Fruit fly (Drosophila melanogaster) whole organism, embryonic: Measurements from ENCODE around the gene CG8128.
A peak's percentile ranks its signal among the peaks of the same experiment; 100 is the strongest.

ENCODE experiments used
- Adf1 ChIP-seq: fragments of 200-800 bp; sonication (Bioruptor generic); IDR thresholded peaks from 2 replicates; pipeline ENCODE4 v1.3.6; 2022; ENCODE audit warnings: missing biosample characterization, missing genetic modification characterization
- CG10267 ChIP-seq: fragments of 200-800 bp; sonication (Bioruptor generic); optimal IDR thresholded peaks from 2 replicates; lab custom pipeline; 2018; ENCODE audit warnings: missing biosample characterization, mild to moderate bottlenecking, missing genetic modification characterization, moderate library complexity
- CG10321 ChIP-seq: fragments of 200-800 bp; sonication (Bioruptor generic); IDR thresholded peaks from 2 replicates; pipeline ENCODE4 v1.3.6; 2022; ENCODE audit warnings: missing biosample characterization, missing genetic modification characterization
- CG10431 ChIP-seq: fragments of 200-800 bp; sonication (Bioruptor generic); optimal IDR thresholded peaks from 3 replicates; lab custom pipeline; 2018; ENCODE audit warnings: missing biosample characterization, mild to moderate bottlenecking, missing genetic modification characterization
- CG11560 ChIP-seq: fragments of 200-800 bp; sonication (Bioruptor generic); IDR thresholded peaks from 3 replicates; pipeline ENCODE4 v1.3.6; 2022; ENCODE audit warnings: missing biosample characterization, missing genetic modification characterization
- CG11696 ChIP-seq: fragments of 200-800 bp; sonication (Bioruptor generic); IDR thresholded peaks from 2 replicates; pipeline ENCODE4 v1.3.6; 2022; ENCODE audit warnings: missing biosample characterization, missing genetic modification characterization
- CG12071 ChIP-seq: fragments of 200-800 bp; sonication (Bioruptor generic); optimal IDR thresholded peaks from 3 replicates; lab custom pipeline; 2018; ENCODE audit warnings: missing biosample characterization, mild to moderate bottlenecking, missing genetic modification characterization
- CG14441 ChIP-seq: fragments of 200-800 bp; sonication (Bioruptor generic); IDR thresholded peaks from 2 replicates; pipeline ENCODE4 v1.3.6; 2022; ENCODE audit warnings: missing biosample characterization, missing genetic modification characterization
- CG14667 ChIP-seq: fragments of 200-800 bp; sonication (Bioruptor generic); IDR thresholded peaks from 2 replicates; pipeline ENCODE4 v1.3.6; 2022; ENCODE audit warnings: missing biosample characterization, missing genetic modification characterization
- CG1529 ChIP-seq: fragments of 200-800 bp; sonication (Bioruptor generic); optimal IDR thresholded peaks from 3 replicates; lab custom pipeline; 2018; ENCODE audit warnings: missing biosample characterization, missing genetic modification characterization
- CG17361 ChIP-seq: fragments of 200-800 bp; sonication (Bioruptor generic); IDR thresholded peaks from 3 replicates; pipeline ENCODE4 v1.3.6; 2022; ENCODE audit warnings: missing biosample characterization, missing genetic modification characterization
- CG17385 ChIP-seq: fragments of 200-800 bp; sonication (Bioruptor generic); optimal IDR thresholded peaks from 3 replicates; lab custom pipeline; 2018; ENCODE audit warnings: missing biosample characterization, mild to moderate bottlenecking, missing genetic modification characterization
- CG17612 ChIP-seq: fragments of 200-800 bp; sonication (Bioruptor generic); IDR thresholded peaks from 2 replicates; pipeline ENCODE4 v1.3.6; 2022; ENCODE audit warnings: missing biosample characterization, missing genetic modification characterization
- CG17829 ChIP-seq: fragments of 200-800 bp; optimal IDR thresholded peaks from 2 replicates; lab custom pipeline; 2019; ENCODE audit warnings: missing biosample characterization, mild to moderate bottlenecking, missing genetic modification characterization, moderate library complexity
- CG2875 ChIP-seq: fragments of 200-800 bp; sonication (Bioruptor generic); optimal IDR thresholded peaks from 2 replicates; lab custom pipeline; 2017; ENCODE audit warnings: missing biosample characterization, mild to moderate bottlenecking, missing genetic modification characterization, missing genetic modification reagents
- CG3995 ChIP-seq: fragments of 200-800 bp; sonication (Bioruptor generic); optimal IDR thresholded peaks from 3 replicates; lab custom pipeline; 2016; ENCODE audit warnings: missing biosample characterization, missing genetic modification characterization
- CG4328 ChIP-seq: fragments of 200-800 bp; sonication (Bioruptor generic); optimal IDR thresholded peaks from 3 replicates; lab custom pipeline; 2017; ENCODE audit warnings: missing biosample characterization, missing genetic modification reagents, missing genetic modification characterization
- CG4424 ChIP-seq: fragments of 200-800 bp; sonication (Bioruptor generic); optimal IDR thresholded peaks from 3 replicates; lab custom pipeline; 2016; ENCODE audit warnings: missing biosample characterization, missing genetic modification characterization
- CG4854 ChIP-seq: fragments of 200-800 bp; sonication (Bioruptor generic); optimal IDR thresholded peaks from 2 replicates; lab custom pipeline; 2016; ENCODE audit warnings: missing biosample characterization, missing genetic modification characterization, inconsistent platforms
- CG5953 ChIP-seq: fragments of 200-800 bp; sonication (Bioruptor generic); IDR thresholded peaks from 2 replicates; pipeline ENCODE4 v1.3.6; 2022; ENCODE audit warnings: missing biosample characterization, missing genetic modification characterization
- CG6654 ChIP-seq: fragments of 200-800 bp; sonication (Bioruptor generic); optimal IDR thresholded peaks from 2 replicates; lab custom pipeline; 2017; ENCODE audit warnings: missing biosample characterization, mild to moderate bottlenecking, missing genetic modification characterization
- CG6683 ChIP-seq: fragments of 200-800 bp; sonication (Bioruptor generic); optimal IDR thresholded peaks from 2 replicates; lab custom pipeline; 2017; ENCODE audit warnings: missing biosample characterization, mild to moderate bottlenecking, missing genetic modification characterization, missing genetic modification reagents
- CG7357 ChIP-seq: fragments of 200-800 bp; sonication (Bioruptor generic); IDR thresholded peaks from 3 replicates; pipeline ENCODE4 v1.3.6; 2022; ENCODE audit warnings: missing biosample characterization, missing genetic modification characterization
- CG7745 ChIP-seq: fragments of 200-800 bp; sonication (Bioruptor generic); optimal IDR thresholded peaks from 2 replicates; lab custom pipeline; 2018; ENCODE audit warnings: missing biosample characterization, mild to moderate bottlenecking, missing genetic modification characterization, moderate library complexity
- CG8089 ChIP-seq: fragments of 200-800 bp; sonication (Bioruptor generic); optimal IDR thresholded peaks from 3 replicates; lab custom pipeline; 2016; ENCODE audit warnings: missing biosample characterization, missing genetic modification characterization
- CG8290 ChIP-seq, 3 experiments: fragments of 200-800 bp; sonication (Bioruptor generic); optimal IDR thresholded peaks; 2 replicates each; lab custom pipeline; 2016 to 2019; ENCODE audit warnings: missing biosample characterization in 3 of 3, missing genetic modification characterization in 3 of 3, mild to moderate bottlenecking in 2 of 3, moderate library complexity in 1 of 3
- CG9437 ChIP-seq: fragments of 200-800 bp; sonication (Bioruptor generic); optimal IDR thresholded peaks from 2 replicates; lab custom pipeline; 2018; ENCODE audit warnings: missing biosample characterization, mild to moderate bottlenecking, missing genetic modification characterization
- Dfd ChIP-seq, 2 experiments: fragments of >200 bp; optimal IDR thresholded peaks; 2 replicates each; lab custom pipeline; 2017; ENCODE audit warnings: missing biosample characterization in 2 of 2, missing genetic modification characterization in 2 of 2
- E2f2 ChIP-seq: fragments of 200-800 bp; sonication (Bioruptor generic); IDR thresholded peaks from 2 replicates; pipeline ENCODE4 v1.3.6; 2022; ENCODE audit warnings: missing biosample characterization, missing genetic modification characterization
- ERR ChIP-seq: fragments of 200-800 bp; sonication (Bioruptor generic); optimal IDR thresholded peaks from 2 replicates; lab custom pipeline; 2016; ENCODE audit warnings: missing biosample characterization, missing genetic modification characterization
- HLHmδ ChIP-seq: fragments of 200-800 bp; sonication (Bioruptor generic); optimal IDR thresholded peaks from 2 replicates; lab custom pipeline; 2018; ENCODE audit warnings: missing biosample characterization, mild to moderate bottlenecking, missing genetic modification characterization, moderate library complexity
- Hand ChIP-seq: fragments of 200-800 bp; sonication (Bioruptor generic); optimal IDR thresholded peaks from 2 replicates; lab custom pipeline; 2017; ENCODE audit warnings: mild to moderate bottlenecking, missing biosample characterization, missing genetic modification reagents, missing genetic modification characterization
- Hr3 ChIP-seq: fragments of 200-800 bp; sonication (Bioruptor generic); optimal IDR thresholded peaks from 3 replicates; lab custom pipeline; 2016; ENCODE audit warnings: missing biosample characterization, missing genetic modification characterization
- Hr39 ChIP-seq: fragments of >200 bp; optimal IDR thresholded peaks from 2 replicates; lab custom pipeline; 2017
- Mrtf ChIP-seq: fragments of 200-800 bp; sonication (Bioruptor generic); IDR thresholded peaks from 3 replicates; pipeline ENCODE4 v1.3.6; 2022; ENCODE audit warnings: missing biosample characterization, missing genetic modification characterization
- cato ChIP-seq: fragments of 200-800 bp; sonication (Bioruptor generic); optimal IDR thresholded peaks from 2 replicates; lab custom pipeline; 2016; ENCODE audit warnings: missing biosample characterization, missing genetic modification characterization, borderline replicate concordance
- caup ChIP-seq: fragments of 200-800 bp; sonication (Bioruptor generic); optimal IDR thresholded peaks from 3 replicates; lab custom pipeline; 2017; ENCODE audit warnings: missing biosample characterization, mild to moderate bottlenecking, missing genetic modification characterization, moderate library complexity; ENCODE audit not compliant: severe bottlenecking
- cg ChIP-seq: fragments of 200-800 bp; sonication (Bioruptor generic); optimal IDR thresholded peaks from 3 replicates; lab custom pipeline; 2019; ENCODE audit warnings: missing biosample characterization, mild to moderate bottlenecking, missing genetic modification characterization, moderate library complexity
- fd3F ChIP-seq: fragments of 200-800 bp; sonication (Bioruptor generic); optimal IDR thresholded peaks from 2 replicates; lab custom pipeline; 2018; ENCODE audit warnings: missing biosample characterization, mild to moderate bottlenecking, missing genetic modification characterization, moderate library complexity
- fd64A ChIP-seq: fragments of 200-800 bp; sonication (Bioruptor generic); optimal IDR thresholded peaks from 3 replicates; lab custom pipeline; 2018; ENCODE audit warnings: missing biosample characterization, mild to moderate bottlenecking, missing genetic modification characterization
- gem ChIP-seq: fragments of 200-800 bp; sonication (Bioruptor generic); optimal IDR thresholded peaks from 2 replicates; lab custom pipeline; 2019; ENCODE audit warnings: missing biosample characterization, mild to moderate bottlenecking, missing genetic modification characterization, moderate library complexity
- insv ChIP-seq, 2 experiments: fragments of 200-800 bp; sonication (Bioruptor generic); optimal IDR thresholded peaks; 3 replicates each; lab custom pipeline; 2016 to 2018; ENCODE audit warnings: missing biosample characterization in 2 of 2, missing genetic modification characterization in 2 of 2
- kni ChIP-seq: fragments of 200-800 bp; sonication (Bioruptor generic); optimal IDR thresholded peaks from 3 replicates; lab custom pipeline; 2017; ENCODE audit warnings: mild to moderate bottlenecking, missing biosample characterization, missing genetic modification reagents, missing genetic modification characterization
- knrl ChIP-seq: fragments of 200-800 bp; sonication (Bioruptor generic); IDR thresholded peaks from 3 replicates; pipeline ENCODE4 v1.3.6; 2022; ENCODE audit warnings: missing biosample characterization, missing genetic modification characterization; ENCODE audit not compliant: partially characterized antibody
- psq ChIP-seq: fragments of 200-800 bp; sonication (Bioruptor generic); optimal IDR thresholded peaks from 2 replicates; lab custom pipeline; 2017; ENCODE audit warnings: missing biosample characterization, missing genetic modification characterization
- stc ChIP-seq: fragments of 200-800 bp; sonication (Bioruptor generic); IDR thresholded peaks from 2 replicates; pipeline ENCODE4 v1.3.6; 2022; ENCODE audit warnings: missing biosample characterization, missing genetic modification characterization
- tll ChIP-seq, 2 experiments: fragments of 200-800 bp in 1 of 2; fragments of >200 bp in 1 of 2; sonication (Bioruptor generic) in 1 of 2; optimal IDR thresholded peaks; 2 replicates each; lab custom pipeline; 2017 to 2019; ENCODE audit warnings: missing biosample characterization in 2 of 2, missing genetic modification characterization in 2 of 2, mild to moderate bottlenecking in 1 of 2, moderate library complexity in 1 of 2
- tx ChIP-seq: fragments of 200-800 bp; sonication (Bioruptor generic); optimal IDR thresholded peaks from 2 replicates; lab custom pipeline; 2016; ENCODE audit warnings: missing biosample characterization, missing genetic modification characterization
- zen ChIP-seq: fragments of 200-800 bp; sonication (Bioruptor generic); optimal IDR thresholded peaks from 3 replicates; lab custom pipeline; 2018; ENCODE audit warnings: missing biosample characterization, mild to moderate bottlenecking, missing genetic modification characterization, moderate library complexity

The CG8128 gene

DNA sequence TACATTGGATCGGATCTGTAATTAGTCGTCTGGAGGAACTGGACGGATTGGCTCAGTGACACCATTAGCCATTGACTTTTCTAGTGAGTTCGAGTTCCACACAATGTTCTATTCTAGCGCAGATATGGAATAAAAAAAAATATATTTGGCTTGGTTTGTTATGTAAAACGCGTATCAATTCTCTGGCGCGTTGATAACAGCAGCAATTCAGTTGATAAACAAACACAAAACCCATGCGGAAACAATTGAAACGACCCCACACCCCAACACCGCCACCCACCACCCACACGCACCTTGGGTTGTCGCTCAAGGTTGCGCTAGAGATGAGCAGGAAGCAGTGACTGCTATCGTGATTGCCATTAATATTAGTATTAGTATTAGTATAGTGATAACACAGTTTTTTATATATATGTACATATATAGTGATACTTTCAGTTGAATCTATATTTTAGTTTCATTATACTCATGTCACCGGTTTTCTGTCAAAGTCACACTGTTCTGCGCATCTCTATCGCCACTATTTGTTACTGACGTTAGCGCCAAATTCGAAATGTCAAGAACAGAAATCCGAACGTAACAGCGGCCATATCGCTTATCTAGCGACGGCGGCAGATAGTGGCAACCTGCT is 401 bp downstream of the CG8128 start (continued):
- TF ChIP-seq kni (GFP tag; lab: Kevin White, UChicago) (no peak), CG17385 (GFP tag; lab: Kevin White, UChicago) (peak; percentile 85), CG11560 (peak; percentile 85), CG7357 (peak; percentile 85), Mrtf (GFP tag; lab: Robert Waterston, UW) (peak; percentile 91), knrl (GFP tag; lab: Robert Waterston, UW) (peak; percentile 41; the same call in 2 of the 3 replicates), HLHmδ (GFP tag; lab: Kevin White, UChicago) (no peak), CG12071 (GFP tag; lab: Kevin White, UChicago) (peak; percentile 89), CG8290 (GFP tag; optimal IDR thresholded peaks at IDR 0.05; lab: Kevin White, UChicago) (peak; percentile 86), CG8290 (tag; optimal IDR thresholded peaks at IDR 0.05; lab: Kevin White, UChicago) (peak in 1 of 2 experiments; percentile 82), CG9437 (GFP tag; lab: Kevin White, UChicago) (peak; percentile 77), gem (tag; lab: Kevin White, UChicago) (peak; percentile 96), CG8089 (GFP tag; lab: Kevin White, UChicago) (no peak), tll (GFP tag; optimal IDR thresholded peaks at IDR 0.05; lab: Kevin White, UChicago) (no peak), fd3F (GFP tag; lab: Kevin White, UChicago) (peak; percentile 86), CG10321 (GFP tag; lab: Robert Waterston, UW) (peak; percentile 44; the same call in 1 of the 2 replicates), CG4854 (GFP tag; lab: Kevin White, UChicago) (peak; percentile 67), CG6683 (GFP tag; lab: Kevin White, UChicago) (peak; percentile 84), Adf1 (GFP tag; lab: Robert Waterston, UW) (peak; percentile 75), CG4424 (GFP tag; lab: Kevin White, UChicago) (peak; percentile 90), psq (peak; percentile 63), CG17829 (tag; lab: Kevin White, UChicago) (peak; percentile 89), CG10267 (tag; lab: Kevin White, UChicago) (peak; percentile 86), CG17361 (GFP tag; lab: Robert Waterston, UW) (peak; percentile 83), CG7745 (tag; lab: Kevin White, UChicago) (no peak), cato (GFP tag; lab: Kevin White, UChicago) (peak; percentile 78), CG17612 (peak; percentile 75), Hr3 (GFP tag; lab: Kevin White, UChicago) (peak; percentile 90), Hr39 (lab: Kevin White, UChicago) (no peak), CG3995 (GFP tag; lab: Kevin White, UChicago) (peak; percentile 99), caup (GFP tag; lab: Kevin White, UChicago) (peak; percentile 94), CG11696 (GFP tag; lab: Robert Waterston, UW) (peak; percentile 73), stc (GFP tag; lab: Robert Waterston, UW) (peak; percentile 94), cg (GFP tag; lab: Kevin White, UChicago) (no peak), fd64A (peak; percentile 29), Dfd (GFP tag; optimal IDR thresholded peaks at IDR 0.05; lab: Kevin White, UChicago) (no peak), E2f2 (GFP tag; lab: Robert Waterston, UW) (peak; percentile 89), insv (GFP tag; optimal IDR thresholded peaks at IDR 0.05; lab: Kevin White, UChicago) (no peak), Hand (GFP tag; lab: Kevin White, UChicago) (peak; percentile 81), CG2875 (peak; percentile 77), CG4328 (GFP tag; lab: Kevin White, UChicago) (peak; percentile 83), tx (GFP tag; lab: Kevin White, UChicago) (no peak), CG5953 (GFP tag; lab: Robert Waterston, UW) (peak; percentile 87), CG1529 (GFP tag; lab: Kevin White, UChicago) (peak; percentile 72), CG14667 (peak; percentile 89), CG10431 (GFP tag; lab: Kevin White, UChicago) (peak; percentile 36), CG14441 (GFP tag; lab: Robert Waterston, UW) (peak; percentile 92), CG6654 (peak; percentile 77), zen (tag; lab: Kevin White, UChicago) (peak; percentile 90), ERR (GFP tag; lab: Kevin White, UChicago) (peak; percentile 21)
